Fruit fly (Drosophila melanogaster): Measurements from ENCODE around the gene if.

- no peak for TF ChIP-seq ovo (GFP tag; optimal IDR thresholded peaks at IDR 0.05)
- no peak for TF ChIP-seq CG11617 (GFP tag; optimal IDR thresholded peaks at IDR 0.05)
- no peak for TF ChIP-seq kay (GFP tag; ENCODE audit: borderline replicate concordance)
- no peak for TF ChIP-seq Hr96 (GFP tag; optimal IDR thresholded peaks at IDR 0.05)
- TF ChIP-seq cnc (optimal IDR thresholded peaks at IDR 0.05): no peak
- no peak for TF ChIP-seq pad (GFP tag; optimal IDR thresholded peaks at IDR 0.05)
- TF ChIP-seq toe (GFP tag; optimal IDR thresholded peaks at IDR 0.05): no peak
- TF ChIP-seq CG5204 (GFP tag; optimal IDR thresholded peaks at IDR 0.05): no peak
These were observed 37.4 kb upstream of the if start for dm6 chrX:16820665-16821064.

Measured in whole organism, adult.